Fruit fly (Drosophila melanogaster) whole organism, pupa: ENCODE measurements around the gene Strump.
A peak's percentile ranks its signal among the peaks of the same experiment; 100 is the strongest.

Source experiments
- CG10348 ChIP-seq: fragments of 200-800 bp; sonication (Bioruptor generic); IDR thresholded peaks from 2 replicates; pipeline ENCODE4 v1.3.6; 2022; ENCODE audit warnings: missing biosample characterization, missing genetic modification characterization
- CG12605 ChIP-seq: fragments of 200-800 bp; sonication (Bioruptor generic); IDR thresholded peaks from 2 replicates; pipeline ENCODE4 v1.3.6; 2022; ENCODE audit warnings: missing biosample characterization, missing genetic modification characterization
- CG13204 ChIP-seq: fragments of 200-800 bp; sonication (Bioruptor generic); optimal IDR thresholded peaks from 2 replicates; lab custom pipeline; 2018; ENCODE audit warnings: missing biosample characterization, mild to moderate bottlenecking, missing genetic modification characterization, moderate library complexity
- CG14655 ChIP-seq: fragments of 200-800 bp; sonication (Bioruptor generic); optimal IDR thresholded peaks from 3 replicates; lab custom pipeline; 2017; ENCODE audit warnings: mild to moderate bottlenecking, missing biosample characterization, missing genetic modification reagents, missing genetic modification characterization
- CG15710 ChIP-seq: fragments of 200-800 bp; sonication (Bioruptor generic); optimal IDR thresholded peaks from 2 replicates; lab custom pipeline; 2018; ENCODE audit warnings: missing biosample characterization, mild to moderate bottlenecking, missing genetic modification characterization, moderate library complexity
- CG17806 ChIP-seq: fragments of 200-800 bp; sonication (Bioruptor generic); optimal IDR thresholded peaks from 2 replicates; lab custom pipeline; 2018; ENCODE audit warnings: missing biosample characterization, mild to moderate bottlenecking, missing genetic modification characterization, moderate library complexity
- CG32121 ChIP-seq: fragments of 200-800 bp; sonication (Bioruptor generic); IDR thresholded peaks from 2 replicates; pipeline ENCODE4 v1.3.6; 2022; ENCODE audit warnings: missing biosample characterization, missing genetic modification characterization
- CG34367 ChIP-seq: fragments of 200-800 bp; sonication (Bioruptor generic); optimal IDR thresholded peaks from 2 replicates; lab custom pipeline; 2018; ENCODE audit warnings: missing biosample characterization, mild to moderate bottlenecking, missing genetic modification characterization
- CG4496 ChIP-seq: fragments of 200-800 bp; sonication (Bioruptor generic); IDR thresholded peaks from 3 replicates; pipeline ENCODE4 v1.3.6; 2022; ENCODE audit warnings: missing biosample characterization, missing genetic modification characterization
- CG8159 ChIP-seq: fragments of 200-800 bp; sonication (Bioruptor generic); optimal IDR thresholded peaks from 3 replicates; lab custom pipeline; 2018; ENCODE audit warnings: missing biosample characterization, mild to moderate bottlenecking, missing genetic modification characterization, moderate library complexity
- CG8301 ChIP-seq: fragments of 200-800 bp; sonication (Bioruptor generic); optimal IDR thresholded peaks from 2 replicates; lab custom pipeline; 2018; ENCODE audit warnings: missing biosample characterization, mild to moderate bottlenecking, missing genetic modification characterization
- CG9948 ChIP-seq: fragments of 200-800 bp; sonication (Bioruptor generic); optimal IDR thresholded peaks from 2 replicates; lab custom pipeline; 2018; ENCODE audit warnings: missing biosample characterization, mild to moderate bottlenecking, missing genetic modification characterization, moderate library complexity
- D1 ChIP-seq: fragments of 200-800 bp; sonication (Bioruptor generic); optimal IDR thresholded peaks from 2 replicates; lab custom pipeline; 2018; ENCODE audit warnings: missing biosample characterization, mild to moderate bottlenecking, missing genetic modification characterization, moderate library complexity
- EcR ChIP-seq: fragments of 200-800 bp; sonication (Bioruptor generic); optimal IDR thresholded peaks from 3 replicates; lab custom pipeline; 2019; ENCODE audit warnings: missing biosample characterization, missing genetic modification characterization, mild to moderate bottlenecking, moderate library complexity, missing genetic modification reagents
- Ets98B ChIP-seq: fragments of 200-800 bp; sonication (Bioruptor generic); IDR thresholded peaks from 2 replicates; pipeline ENCODE4 v1.3.6; 2022; ENCODE audit warnings: missing biosample characterization, missing genetic modification characterization
- Pif1A ChIP-seq: fragments of 200-800 bp; sonication (Bioruptor generic); optimal IDR thresholded peaks from 3 replicates; lab custom pipeline; 2016; ENCODE audit warnings: missing biosample characterization, missing genetic modification characterization
- Pif1B ChIP-seq: fragments of 200-800 bp; sonication (Bioruptor generic); optimal IDR thresholded peaks from 3 replicates; lab custom pipeline; 2016; ENCODE audit warnings: missing biosample characterization, missing genetic modification characterization
- Snoo ChIP-seq: fragments of 200-800 bp; sonication (Bioruptor generic); optimal IDR thresholded peaks from 3 replicates; lab custom pipeline; 2017; ENCODE audit warnings: missing biosample characterization, mild to moderate bottlenecking, missing genetic modification characterization, inconsistent platforms
- fd96Ca ChIP-seq: fragments of 200-800 bp; sonication (Bioruptor generic); IDR thresholded peaks from 3 replicates; pipeline ENCODE4 v1.3.6; 2022; ENCODE audit warnings: missing biosample characterization, missing genetic modification characterization
- gl ChIP-seq: fragments of 200-800 bp; sonication (Bioruptor generic); optimal IDR thresholded peaks from 2 replicates; lab custom pipeline; 2018; ENCODE audit warnings: missing biosample characterization, mild to moderate bottlenecking, missing genetic modification characterization
- rn ChIP-seq: fragments of 200-800 bp; sonication (Bioruptor generic); IDR thresholded peaks from 2 replicates; pipeline ENCODE4 v1.3.6; 2022; ENCODE audit warnings: missing biosample characterization, missing genetic modification characterization

Strump gene

DNA sequence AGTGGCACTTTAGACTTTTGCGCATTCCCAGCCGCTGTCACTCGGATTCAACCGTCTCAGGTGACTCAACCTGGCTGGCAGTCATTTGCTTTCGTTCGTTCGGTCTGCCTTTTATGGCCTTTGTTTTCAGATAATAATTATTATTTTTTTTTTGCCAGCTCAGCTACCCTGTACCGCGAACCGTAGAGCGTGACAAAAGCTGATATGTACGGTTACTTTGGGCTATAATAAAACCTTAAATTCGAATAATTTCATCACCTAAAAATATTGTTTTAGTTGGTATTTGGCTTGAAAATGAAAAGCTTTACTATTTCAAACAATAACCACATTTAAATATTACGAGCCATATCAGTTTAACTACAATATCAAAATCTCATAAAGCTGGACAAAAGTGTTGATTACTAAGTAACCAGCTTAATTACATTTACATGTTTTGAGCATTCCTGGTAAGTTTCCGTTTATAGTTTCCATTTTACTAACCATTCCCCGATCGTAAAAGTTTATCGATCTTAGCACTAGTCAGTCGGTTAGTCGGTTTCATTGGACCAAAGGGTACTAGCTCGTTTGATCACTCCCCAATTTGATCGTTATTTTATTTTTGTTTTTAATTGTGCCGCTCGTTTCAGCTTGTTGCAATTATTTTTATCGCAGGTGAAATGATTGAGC, 29.2 kb downstream of the Strump start:
- TF ChIP-seq Pif1A (no peak), CG32121 (GFP tag; lab: Robert Waterston, UW) (0 out of 2 replicates have a peak, but pooled peaks have one; percentile 23)

DNA sequence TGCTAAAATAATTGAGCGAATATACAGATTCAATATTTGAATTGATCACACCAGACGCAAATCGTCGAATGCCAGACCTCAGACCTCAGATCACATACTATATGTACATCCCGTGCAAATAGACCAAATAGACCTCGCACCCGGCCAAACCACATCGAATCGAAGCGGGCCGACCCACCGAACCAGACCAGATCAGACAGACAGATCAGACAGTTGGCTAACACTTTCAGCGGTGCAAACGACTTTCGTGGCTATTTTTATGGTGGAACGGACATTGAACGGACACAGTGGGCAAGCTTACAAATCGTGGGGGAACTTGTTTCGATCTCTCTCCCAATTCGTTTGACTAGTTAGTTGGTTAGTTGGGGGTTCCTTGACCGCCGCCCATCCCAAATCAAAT, 29.9 kb downstream of the Strump start:
- TF ChIP-seq CG8301 (no peak), D1 (no peak), CG4496 (GFP tag; lab: Robert Waterston, UW) (0 out of 3 replicates have a peak, but pooled peaks have one; percentile 20), Ets98B (GFP tag; lab: Robert Waterston, UW) (peak; percentile 39; the same call in 1 of the 2 replicates), CG34367 (tag; lab: Kevin White, UChicago) (no peak)

DNA sequence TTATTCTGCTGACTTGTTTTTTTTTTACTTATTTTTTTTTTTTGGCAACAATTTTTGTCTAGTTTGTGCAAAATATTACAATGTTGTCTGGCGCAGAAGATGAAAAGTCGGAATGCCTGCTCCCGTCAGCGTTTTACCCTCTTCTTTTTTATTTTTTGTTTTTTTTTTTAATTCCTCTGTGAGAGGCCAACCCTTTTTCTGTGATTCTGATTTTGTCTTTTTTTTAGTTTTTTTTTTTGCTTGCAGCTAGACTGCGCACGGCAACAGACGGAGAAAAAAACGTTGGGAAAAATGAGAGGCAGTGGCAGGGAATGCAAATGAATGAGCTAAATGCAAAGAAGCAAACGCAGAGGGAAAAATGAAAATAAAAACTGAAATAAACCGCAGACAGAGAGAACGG, 31.3 kb downstream of the Strump start:
- TF ChIP-seq CG32121 (GFP tag; lab: Robert Waterston, UW) (peak; percentile 64), Ets98B (GFP tag; lab: Robert Waterston, UW) (peak; percentile 56), CG9948 (tag; lab: Kevin White, UChicago) (no peak), CG13204 (GFP tag; lab: Kevin White, UChicago) (peak; percentile 43), CG14655 (GFP tag; lab: Kevin White, UChicago) (peak; percentile 34), CG12605 (GFP tag; lab: Robert Waterston, UW) (no peak; the same call in none of the 2 replicates), fd96Ca (GFP tag; lab: Robert Waterston, UW) (no peak), CG10348 (GFP tag; lab: Robert Waterston, UW) (no peak), rn (GFP tag; lab: Robert Waterston, UW) (0 out of 2 replicates have a peak, but pooled peaks have one; percentile 23), Pif1B (GFP tag; lab: Kevin White, UChicago) (peak; percentile 55), gl (tag; lab: Kevin White, UChicago) (peak; percentile 46), CG4496 (GFP tag; lab: Robert Waterston, UW) (peak; percentile 74), Pif1A (peak; percentile 62), CG8159 (tag; lab: Kevin White, UChicago) (peak; percentile 6), CG34367 (tag; lab: Kevin White, UChicago) (no peak), CG15710 (tag; lab: Kevin White, UChicago) (peak; percentile 24), CG8301 (no peak), Snoo (tag; lab: Kevin White, UChicago) (no peak)
- TF ChIP-seq, all 21 proteins: peak for 11

DNA sequence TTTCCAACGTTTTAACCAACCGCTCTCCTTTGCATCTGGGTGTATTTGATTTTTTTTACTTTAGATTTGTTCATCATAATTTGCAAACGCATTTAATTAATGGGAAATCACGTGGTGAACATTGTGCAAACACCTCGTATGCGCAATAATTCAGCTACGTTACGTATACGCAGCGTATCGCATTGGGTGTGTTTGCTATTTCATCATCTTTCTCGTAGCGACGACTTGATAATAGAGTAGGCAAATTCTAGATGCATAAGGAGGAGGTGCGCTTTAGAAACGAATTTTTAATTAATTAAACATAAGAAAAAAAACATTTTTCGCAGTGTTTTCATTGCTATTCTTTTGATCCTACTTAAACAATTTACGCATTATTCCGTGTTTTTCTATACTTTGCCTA, 31.8 kb downstream of the Strump start:
- TF ChIP-seq CG13204 (GFP tag; lab: Kevin White, UChicago) (no peak), CG4496 (GFP tag; lab: Robert Waterston, UW) (0 out of 3 replicates have a peak, but pooled peaks have one; percentile 8), EcR (GFP tag; lab: Kevin White, UChicago) (peak; percentile 3), CG12605 (GFP tag; lab: Robert Waterston, UW) (no peak)

- no peak for TF ChIP-seq rn (GFP tag; lab: Robert Waterston, UW)
- 0 out of 3 replicates have a peak, but pooled peaks have one; percentile 46 for TF ChIP-seq CG4496 (GFP tag; lab: Robert Waterston, UW)
These were observed 33.7 kb downstream of the Strump start for dm6 chr3L:16155547-16155946.

- TF ChIP-seq CG32121 (GFP tag; lab: Robert Waterston, UW) = no peak; the same call in 1 of the 2 replicates
- peak; percentile 52; the same call in 1 of the 2 replicates for TF ChIP-seq Ets98B (GFP tag; lab: Robert Waterston, UW)
- no peak for TF ChIP-seq Pif1B (GFP tag; lab: Kevin White, UChicago)
- peak; percentile 37; the same call in 1 of the 3 replicates for TF ChIP-seq CG4496 (GFP tag; lab: Robert Waterston, UW)
- TF ChIP-seq Snoo (tag; lab: Kevin White, UChicago) = no peak
- no peak for TF ChIP-seq Pif1A
- TF ChIP-seq gl (tag; lab: Kevin White, UChicago) = no peak
- TF ChIP-seq EcR (GFP tag; lab: Kevin White, UChicago) = no peak
- TF ChIP-seq CG34367 (tag; lab: Kevin White, UChicago) = no peak
- no peak for TF ChIP-seq CG8301
- TF ChIP-seq fd96Ca (GFP tag; lab: Robert Waterston, UW) = no peak
These were observed 35.0 kb downstream of the Strump start for dm6 chr3L:16156788-16157208.

dm6 chr3L:16157251-16158190, 35.7 kb downstream of the Strump start:
- TF ChIP-seq D1 (peak; percentile 32), Ets98B (GFP tag; lab: Robert Waterston, UW) (no peak), CG4496 (GFP tag; lab: Robert Waterston, UW) (peak; percentile 47; the same call in 2 of the 3 replicates), fd96Ca (GFP tag; lab: Robert Waterston, UW) (no peak), CG8301 (peak; percentile 71), CG9948 (tag; lab: Kevin White, UChicago) (peak; percentile 61), CG14655 (GFP tag; lab: Kevin White, UChicago) (peak; percentile 69), Pif1B (GFP tag; lab: Kevin White, UChicago) (peak; percentile 43), EcR (GFP tag; lab: Kevin White, UChicago) (no peak), Snoo (tag; lab: Kevin White, UChicago) (no peak), CG13204 (GFP tag; lab: Kevin White, UChicago) (no peak), rn (GFP tag; lab: Robert Waterston, UW) (0 out of 2 replicates have a peak, but pooled peaks have one; percentile 22), CG10348 (GFP tag; lab: Robert Waterston, UW) (no peak), CG17806 (tag; lab: Kevin White, UChicago) (peak; percentile 50), CG32121 (GFP tag; lab: Robert Waterston, UW) (no peak), CG15710 (tag; lab: Kevin White, UChicago) (peak; percentile 31), CG8159 (tag; lab: Kevin White, UChicago) (peak; percentile 57), CG12605 (GFP tag; lab: Robert Waterston, UW) (no peak), gl (tag; lab: Kevin White, UChicago) (no peak), Pif1A (peak; percentile 69), CG34367 (tag; lab: Kevin White, UChicago) (peak; percentile 9)
